Worm (Caenorhabditis elegans) whole organism, young adult: ENCODE data around the gene Y39G8B.13.

Source experiments
- D2030.7 ChIP-seq: fragments of 200-800 bp; sonication (Bioruptor generic); IDR thresholded peaks from 2 replicates; pipeline ENCODE4 v1.3.6; 2022; ENCODE audit warnings: missing genetic modification reagents, missing genetic modification characterization, missing compliant biosample characterization
- F33H1.4 ChIP-seq: fragments of 200-800 bp; sonication (Bioruptor generic); IDR thresholded peaks from 2 replicates; pipeline ENCODE4 v1.3.6; 2022; ENCODE audit warnings: missing genetic modification reagents, missing genetic modification characterization, missing compliant biosample characterization
- aptf-2 ChIP-seq: fragments of 200-800 bp; sonication (Bioruptor generic); conservative IDR thresholded peaks from 2 replicates; pipeline ENCODE4 v1.3.6; 2022; ENCODE audit warnings: missing genetic modification reagents, missing genetic modification characterization, missing compliant biosample characterization
- athp-1 ChIP-seq: sonication (generic microtip); optimal IDR thresholded peaks from 2 replicates; lab custom pipeline; 2017; ENCODE audit warnings: mild to moderate bottlenecking, missing genetic modification characterization, missing compliant biosample characterization
- attf-6 ChIP-seq: fragments of 200-800 bp; sonication (Bioruptor generic); IDR thresholded peaks from 2 replicates; pipeline ENCODE4 v1.3.6; 2022; ENCODE audit warnings: missing genetic modification reagents, missing genetic modification characterization, missing compliant biosample characterization
- bed-1 ChIP-seq: fragments of 200-800 bp; sonication (Bioruptor generic); IDR thresholded peaks from 2 replicates; pipeline ENCODE4 v1.3.6; 2022; ENCODE audit warnings: missing genetic modification reagents, missing genetic modification characterization, missing compliant biosample characterization
- ccch-3 ChIP-seq: fragments of 200-800 bp; sonication (Bioruptor generic); optimal IDR thresholded peaks from 2 replicates; lab custom pipeline; 2018; ENCODE audit warnings: mild to moderate bottlenecking, missing genetic modification characterization, missing compliant biosample characterization
- cebp-1 ChIP-seq, 2 experiments: fragments of 200-800 bp in 1 of 2; sonication (Bioruptor generic) in 1 of 2; sonication (generic microtip) in 1 of 2; IDR thresholded peaks in 1 of 2; optimal IDR thresholded peaks in 1 of 2; 2 replicates each; pipeline versions ENCODE4 v1.3.6 to Lab custom; 2017 to 2022; ENCODE audit warnings: missing compliant biosample characterization in 2 of 2, missing genetic modification characterization in 2 of 2, mild to moderate bottlenecking in 1 of 2, missing genetic modification reagents in 1 of 2, moderate library complexity in 1 of 2
- ceh-91 ChIP-seq: fragments of 200-800 bp; sonication (Bioruptor generic); IDR thresholded peaks from 2 replicates; pipeline ENCODE4 v1.3.6; 2022; ENCODE audit warnings: missing genetic modification reagents, missing genetic modification characterization, missing compliant biosample characterization
- egl-44 ChIP-seq: fragments of 200-800 bp; sonication (Bioruptor generic); IDR thresholded peaks from 2 replicates; pipeline ENCODE4 v1.3.6; 2022; ENCODE audit warnings: missing genetic modification reagents, missing genetic modification characterization, missing compliant biosample characterization
- egrh-3 ChIP-seq: fragments of 200-800 bp; sonication (Bioruptor generic); IDR thresholded peaks from 2 replicates; pipeline ENCODE4 v1.3.6; 2022; ENCODE audit warnings: missing genetic modification reagents, missing genetic modification characterization, missing compliant biosample characterization
- fkh-3 ChIP-seq: sonication (generic microtip); optimal IDR thresholded peaks from 2 replicates; lab custom pipeline; 2016; ENCODE audit warnings: mild to moderate bottlenecking, missing genetic modification characterization, missing compliant biosample characterization
- hlh-12 ChIP-seq: sonication (generic microtip); optimal IDR thresholded peaks from 2 replicates; lab custom pipeline; 2016; ENCODE audit warnings: missing genetic modification characterization, missing compliant biosample characterization
- hmg-1.2 ChIP-seq: fragments of 200-800 bp; sonication (Bioruptor generic); IDR thresholded peaks from 2 replicates; pipeline ENCODE4 v1.3.6; 2022; ENCODE audit warnings: missing genetic modification reagents, missing genetic modification characterization, missing compliant biosample characterization
- hmg-20 ChIP-seq: fragments of 200-800 bp; sonication (Bioruptor generic); IDR thresholded peaks from 2 replicates; pipeline ENCODE4 v1.3.6; 2022; ENCODE audit warnings: missing genetic modification reagents, missing genetic modification characterization, missing compliant biosample characterization
- lag-1 ChIP-seq: fragments of 200-800 bp; sonication (Bioruptor generic); IDR thresholded peaks from 2 replicates; pipeline ENCODE4 v1.3.6; 2022; ENCODE audit warnings: missing genetic modification reagents, missing genetic modification characterization, missing compliant biosample characterization
- lin-26 ChIP-seq: fragments of 200-800 bp; sonication (Bioruptor generic); IDR thresholded peaks from 2 replicates; pipeline ENCODE4 v1.3.6; 2022; ENCODE audit warnings: missing genetic modification reagents, missing genetic modification characterization, missing compliant biosample characterization
- madf-3 ChIP-seq: fragments of 200-800 bp; sonication (Bioruptor generic); IDR thresholded peaks from 2 replicates; pipeline ENCODE4 v1.3.6; 2022; ENCODE audit warnings: missing genetic modification reagents, missing genetic modification characterization, missing compliant biosample characterization
- madf-6 ChIP-seq: fragments of 200-800 bp; sonication (Bioruptor generic); IDR thresholded peaks from 2 replicates; pipeline ENCODE4 v1.3.6; 2022; ENCODE audit warnings: missing genetic modification reagents, missing genetic modification characterization, missing compliant biosample characterization
- madf-8 ChIP-seq: fragments of 200-800 bp; sonication (Bioruptor generic); conservative IDR thresholded peaks from 2 replicates; pipeline ENCODE4 v1.3.6; 2022; ENCODE audit warnings: missing genetic modification reagents, missing genetic modification characterization, missing compliant biosample characterization
- mcd-1 ChIP-seq: fragments of 200-800 bp; sonication (Bioruptor generic); IDR thresholded peaks from 2 replicates; pipeline ENCODE4 v1.3.6; 2022; ENCODE audit warnings: missing genetic modification reagents, missing genetic modification characterization, missing compliant biosample characterization
- nhr-90 ChIP-seq: sonication (generic microtip); optimal IDR thresholded peaks from 2 replicates; lab custom pipeline; 2016; ENCODE audit warnings: missing genotype, mild to moderate bottlenecking, missing genetic modification characterization, missing compliant biosample characterization
- pbrm-1 ChIP-seq: fragments of 200-800 bp; sonication (Bioruptor generic); IDR thresholded peaks from 2 replicates; pipeline ENCODE4 v1.3.6; 2022; ENCODE audit warnings: missing genetic modification reagents, missing genetic modification characterization, missing compliant biosample characterization
- pha-4 ChIP-seq: fragments of 150-350 bp; sonication (generic microtip); optimal IDR thresholded peaks from 2 replicates; lab custom pipeline; 2014; ENCODE audit warnings: missing biosample characterization, missing genetic modification reagents, missing genetic modification characterization
- rcor-1 ChIP-seq: fragments of 200-800 bp; sonication (Bioruptor generic); IDR thresholded peaks from 2 replicates; pipeline ENCODE4 v1.3.6; 2022; ENCODE audit warnings: missing genetic modification reagents, missing genetic modification characterization, missing compliant biosample characterization
- repo-1 ChIP-seq: sonication (generic microtip); optimal IDR thresholded peaks from 2 replicates; lab custom pipeline; 2017; ENCODE audit warnings: mild to moderate bottlenecking, missing genetic modification characterization, missing compliant biosample characterization
- snpc-1.1 ChIP-seq: sonication (generic microtip); optimal IDR thresholded peaks from 2 replicates; lab custom pipeline; 2017; ENCODE audit warnings: missing genetic modification characterization, mild to moderate bottlenecking, missing compliant biosample characterization, antibody characterized with exemption, moderate library complexity, missing genotype, missing genetic modification reagents; ENCODE audit not compliant: insufficient read depth
- snpc-3.4 ChIP-seq: sonication (generic microtip); optimal IDR thresholded peaks from 2 replicates; lab custom pipeline; 2017; ENCODE audit warnings: missing genetic modification characterization, mild to moderate bottlenecking, missing compliant biosample characterization, antibody characterized with exemption, moderate library complexity, missing genotype, missing genetic modification reagents
- snpc-4 ChIP-seq, 5 experiments: fragments of 150-350 bp in 1 of 5; sonication (generic microtip) in 4 of 5; optimal IDR thresholded peaks; 2 replicates each; lab custom pipeline; 2014 to 2018; ENCODE audit warnings: missing genetic modification characterization in 5 of 5, missing biosample characterization in 3 of 5, antibody characterized with exemption in 2 of 5, mild to moderate bottlenecking in 2 of 5, missing compliant biosample characterization in 2 of 5, missing genotype in 2 of 5, moderate library complexity in 2 of 5, missing genetic modification reagents in 1 of 5
- unc-62 ChIP-seq: fragments of 150-350 bp; optimal IDR thresholded peaks from 2 replicates; lab custom pipeline; 2014; ENCODE audit warnings: missing biosample characterization, missing genetic modification reagents, missing genetic modification characterization
- zfh-2 ChIP-seq: fragments of 200-800 bp; sonication (Bioruptor generic); conservative IDR thresholded peaks from 2 replicates; pipeline ENCODE4 v1.3.6; 2022; ENCODE audit warnings: missing genetic modification reagents, missing genetic modification characterization, missing compliant biosample characterization
- ztf-22 ChIP-seq: fragments of 200-800 bp; sonication (Bioruptor generic); optimal IDR thresholded peaks from 2 replicates; lab custom pipeline; 2018; ENCODE audit warnings: mild to moderate bottlenecking, missing genetic modification characterization, moderate library complexity, missing compliant biosample characterization
- ztf-3 ChIP-seq: fragments of 200-800 bp; sonication (Bioruptor generic); optimal IDR thresholded peaks from 2 replicates; lab custom pipeline; 2018; ENCODE audit warnings: mild to moderate bottlenecking, missing genetic modification characterization, missing compliant biosample characterization
- ztf-6 ChIP-seq: fragments of 200-800 bp; sonication (Bioruptor generic); IDR thresholded peaks from 2 replicates; pipeline ENCODE4 v1.3.6; 2022; ENCODE audit warnings: missing genetic modification reagents, missing genetic modification characterization, missing compliant biosample characterization

The Y39G8B.13 gene

ce11 chrII:13949290-13949689 is 33.6 kb downstream of the Y39G8B.13 start, which contains the start of gene sre-44:
TSS of gene sre-44 (plus strand) at chrII:13949590.
- no peak for TF ChIP-seq fkh-3 (tag; lab: Kevin White, UChicago)
- TF ChIP-seq madf-3, result no peak
- no peak for TF ChIP-seq hlh-12 (tag; lab: Kevin White, UChicago)
- TF ChIP-seq athp-1 (tag; lab: Kevin White, UChicago), result no peak
- TF ChIP-seq aptf-2 (GFP tag; lab: Robert Waterston, UW), result no peak
- no peak for TF ChIP-seq ztf-3 (GFP tag; lab: Kevin White, UChicago)
- TF ChIP-seq ztf-6, result no peak
- no peak for TF ChIP-seq D2030.7 (GFP tag; lab: Robert Waterston, UW)
- no peak for TF ChIP-seq ztf-22
- TF ChIP-seq pha-4 (tag; lab: Kevin White, UChicago), result no peak
- TF ChIP-seq ceh-91 (GFP tag; lab: Robert Waterston, UW), result no peak
- no peak for TF ChIP-seq egrh-3 (GFP tag; lab: Robert Waterston, UW)
- no peak for TF ChIP-seq nhr-90 (tag; lab: Kevin White, UChicago)
- no peak for TF ChIP-seq repo-1 (tag; lab: Kevin White, UChicago)
- TF ChIP-seq egl-44 (GFP tag; lab: Robert Waterston, UW), result no peak
- TF ChIP-seq ccch-3 (GFP tag; lab: Kevin White, UChicago), result no peak
- TF ChIP-seq lag-1, result no peak
- TF ChIP-seq madf-6, result no peak
- TF ChIP-seq, all 124 proteins: peak for 0

- TF ChIP-seq attf-6 (GFP tag; lab: Robert Waterston, UW) (peak; percentile 63), lin-26 (GFP tag; lab: Robert Waterston, UW) (peak; percentile 60; the same call in 1 of the 2 replicates)
Observed at ce11 chrII:13948777-13949176, 34.1 kb downstream of the Y39G8B.13 start.

ce11 chrII:13946455-13947093 is 36.3 kb downstream of the Y39G8B.13 start:
- 0 out of 2 replicates have a peak, but pooled peaks have one; percentile 12 for TF ChIP-seq F33H1.4 (GFP tag; lab: Robert Waterston, UW)
- 0 out of 2 replicates have a peak, but pooled peaks have one; percentile 10 for TF ChIP-seq lin-26 (GFP tag; lab: Robert Waterston, UW)
- 0 out of 2 replicates have a peak, but pooled peaks have one; percentile 27 for TF ChIP-seq hmg-20
- peak; percentile 77 for TF ChIP-seq madf-6
- TF ChIP-seq rcor-1 (GFP tag; lab: Robert Waterston, UW), result peak; percentile 58
- TF ChIP-seq hmg-1.2 (GFP tag; lab: Robert Waterston, UW), result 0 out of 2 replicates have a peak, but pooled peaks have one; percentile 4
- peak; percentile 87 for TF ChIP-seq snpc-1.1 (tag; lab: Kevin White, UChicago)
- peak; percentile 47; the same call in 1 of the 2 replicates for TF ChIP-seq mcd-1 (GFP tag; lab: Robert Waterston, UW)
- peak; percentile 86 for TF ChIP-seq snpc-4 (GFP tag; optimal IDR thresholded peaks at IDR 0.05; lab: Kevin White, UChicago)
- TF ChIP-seq snpc-4 (tag; optimal IDR thresholded peaks at IDR 0.05; lab: Kevin White, UChicago), result peak; percentile 10 to 95 (median 86)
- peak; percentile 11; the same call in 1 of the 2 replicates for TF ChIP-seq madf-8 (GFP tag; lab: Robert Waterston, UW)
- peak; percentile 84 for TF ChIP-seq pbrm-1 (GFP tag; lab: Robert Waterston, UW)
- peak; percentile 88 for TF ChIP-seq attf-6 (GFP tag; lab: Robert Waterston, UW)
- peak; percentile 68 for TF ChIP-seq D2030.7 (GFP tag; lab: Robert Waterston, UW)
- peak; percentile 20 for TF ChIP-seq snpc-3.4 (tag; lab: Kevin White, UChicago)
- TF ChIP-seq, all 124 proteins: peak for 14; not testable (repeated sequence) for 110

ce11 chrII:13945527-13945926 is 37.3 kb downstream of the Y39G8B.13 start:
- no peak for TF ChIP-seq bed-1 (GFP tag; lab: Robert Waterston, UW)
- peak; percentile 48 for TF ChIP-seq unc-62 (GFP tag; lab: Kevin White, UChicago)
- TF ChIP-seq cebp-1 (GFP tag; IDR thresholded peaks at IDR 0.05; lab: Robert Waterston, UW), result peak; percentile 47; the same call in 1 of the 2 replicates
- peak; percentile 88 for TF ChIP-seq cebp-1 (tag; optimal IDR thresholded peaks at IDR 0.05; lab: Kevin White, UChicago)
- 0 out of 2 replicates have a peak, but pooled peaks have one; percentile 30 for TF ChIP-seq zfh-2 (GFP tag; lab: Robert Waterston, UW)
- TF ChIP-seq, all 124 proteins: peak for 3
